Worm (Caenorhabditis elegans) whole organism, L1 larva: ENCODE data around the gene lec-8.

ENCODE experiments used
- C04F5.9 ChIP-seq: sonication (generic microtip); optimal IDR thresholded peaks from 2 replicates; lab custom pipeline; 2016; ENCODE audit warnings: missing genetic modification characterization, missing compliant biosample characterization
- C34B4.2 ChIP-seq: sonication (generic microtip); optimal IDR thresholded peaks from 2 replicates; lab custom pipeline; 2017; ENCODE audit warnings: mild to moderate bottlenecking, missing genetic modification characterization, missing compliant biosample characterization
- Y116A8C.19 ChIP-seq: sonication (generic microtip); optimal IDR thresholded peaks from 2 replicates; lab custom pipeline; 2016; ENCODE audit warnings: missing compliant biosample characterization, missing genetic modification characterization, borderline replicate concordance
- aha-1 ChIP-seq: fragments of 150-350 bp; optimal IDR thresholded peaks from 2 replicates; lab custom pipeline; 2014; ENCODE audit warnings: missing biosample characterization, missing genetic modification characterization
- alr-1 ChIP-seq: fragments of 200-800 bp; sonication (Bioruptor generic); optimal IDR thresholded peaks from 2 replicates; lab custom pipeline; 2018; ENCODE audit warnings: borderline replicate concordance, mild to moderate bottlenecking, missing genetic modification characterization, missing compliant biosample characterization
- aly-2 ChIP-seq: fragments of 150-350 bp; optimal IDR thresholded peaks from 2 replicates; lab custom pipeline; 2014; ENCODE audit warnings: missing biosample characterization, missing genetic modification characterization
- ama-1 ChIP-seq: fragments of 150-350 bp; optimal IDR thresholded peaks from 2 replicates; lab custom pipeline; 2014
- ceh-63 ChIP-seq: fragments of 200-800 bp; sonication (Bioruptor generic); optimal IDR thresholded peaks from 2 replicates; lab custom pipeline; 2018; ENCODE audit warnings: mild to moderate bottlenecking, missing genetic modification characterization, missing compliant biosample characterization
- ceh-82 ChIP-seq, 3 experiments: fragments of 150-350 bp in 1 of 3; sonication (generic microtip) in 2 of 3; optimal IDR thresholded peaks; 2 replicates each; lab custom pipeline; 2014 to 2017; ENCODE audit warnings: missing biosample characterization in 3 of 3, missing genetic modification characterization in 3 of 3
- ceh-90 ChIP-seq: sonication (generic microtip); optimal IDR thresholded peaks from 2 replicates; lab custom pipeline; 2016; ENCODE audit warnings: missing genetic modification characterization, missing compliant biosample characterization
- dsc-1 ChIP-seq: sonication (generic microtip); optimal IDR thresholded peaks from 2 replicates; lab custom pipeline; 2016; ENCODE audit warnings: mild to moderate bottlenecking, missing genetic modification characterization, missing compliant biosample characterization
- efl-3 ChIP-seq: fragments of 200-800 bp; sonication (Bioruptor generic); optimal IDR thresholded peaks from 2 replicates; lab custom pipeline; 2018; ENCODE audit warnings: mild to moderate bottlenecking, missing genetic modification characterization, missing compliant biosample characterization
- egl-27 ChIP-seq, 2 experiments: fragments of 150-350 bp in 1 of 2; sonication (generic microtip); optimal IDR thresholded peaks; 3 replicates each; lab custom pipeline; 2017 to 2018; ENCODE audit warnings: missing biosample characterization in 2 of 2, missing genetic modification characterization in 2 of 2, missing genetic modification reagents in 2 of 2
- elt-2 ChIP-seq: sonication (generic microtip); optimal IDR thresholded peaks from 2 replicates; lab custom pipeline; 2016; ENCODE audit warnings: missing genetic modification characterization, mild to moderate bottlenecking, inconsistent platforms, missing compliant biosample characterization, missing genetic modification reagents
- elt-3 ChIP-seq, 6 experiments: fragments of 150-350 bp in 1 of 6; sonication (generic microtip); optimal IDR thresholded peaks; 2 replicates each; lab custom pipeline; 2017 to 2018; ENCODE audit warnings: missing biosample characterization in 6 of 6, missing genetic modification characterization in 6 of 6, inconsistent platforms in 1 of 6
- ets-5 ChIP-seq: fragments of 200-800 bp; sonication (Bioruptor generic); IDR thresholded peaks from 2 replicates; pipeline ENCODE4 v1.3.6; 2022; ENCODE audit warnings: missing genetic modification characterization, missing compliant biosample characterization
- fkh-10 ChIP-seq: sonication (generic microtip); optimal IDR thresholded peaks from 2 replicates; lab custom pipeline; 2017; ENCODE audit warnings: missing biosample characterization, missing genetic modification reagents, missing genetic modification characterization
- fkh-8 ChIP-seq: sonication (generic microtip); optimal IDR thresholded peaks from 2 replicates; lab custom pipeline; 2016; ENCODE audit warnings: mild to moderate bottlenecking, missing genetic modification characterization, missing compliant biosample characterization
- grh-1 ChIP-seq: fragments of 200-800 bp; sonication (Bioruptor generic); IDR thresholded peaks from 2 replicates; pipeline ENCODE4 v1.3.6; 2022; ENCODE audit warnings: missing genetic modification reagents, missing genetic modification characterization, missing compliant biosample characterization
- hlh-17 ChIP-seq: fragments of 200-800 bp; sonication (Bioruptor generic); optimal IDR thresholded peaks from 2 replicates; lab custom pipeline; 2018; ENCODE audit warnings: missing genetic modification characterization, mild to moderate bottlenecking, missing compliant biosample characterization, moderate library complexity, borderline replicate concordance
- hpl-2 ChIP-seq: fragments of 150-350 bp; optimal IDR thresholded peaks from 2 replicates; lab custom pipeline; 2014; ENCODE audit warnings: missing biosample characterization, missing genetic modification reagents, missing genetic modification characterization
- isw-1 ChIP-seq: fragments of 200-800 bp; sonication (Bioruptor generic); IDR thresholded peaks from 2 replicates; pipeline ENCODE4 v1.3.6; 2022; ENCODE audit warnings: missing genetic modification characterization, missing compliant biosample characterization
- jun-1 ChIP-seq: fragments of 150-350 bp; optimal IDR thresholded peaks from 2 replicates; lab custom pipeline; 2014; ENCODE audit warnings: missing biosample characterization, missing genetic modification reagents, missing genetic modification characterization
- lin-13 ChIP-seq: fragments of 150-350 bp; optimal IDR thresholded peaks from 2 replicates; lab custom pipeline; 2014; ENCODE audit warnings: missing biosample characterization, missing genetic modification reagents, missing genetic modification characterization
- lin-15B ChIP-seq: fragments of 150-350 bp; sonication (generic microtip); optimal IDR thresholded peaks from 3 replicates; lab custom pipeline; 2014; ENCODE audit warnings: missing biosample characterization, missing genetic modification characterization
- lin-35 ChIP-seq, 2 experiments: fragments of 150-350 bp; optimal IDR thresholded peaks; 2 replicates each; lab custom pipeline; 2014; ENCODE audit warnings: missing biosample characterization in 2 of 2, missing genetic modification characterization in 2 of 2, missing genetic modification reagents in 2 of 2
- lin-39 ChIP-seq: fragments of 150-350 bp; optimal IDR thresholded peaks from 2 replicates; lab custom pipeline; 2014; ENCODE audit warnings: missing biosample characterization, missing genetic modification reagents, missing genetic modification characterization
- lir-3 ChIP-seq: sonication (generic microtip); optimal IDR thresholded peaks from 2 replicates; lab custom pipeline; 2016; ENCODE audit warnings: mild to moderate bottlenecking, missing genetic modification characterization, moderate library complexity, missing compliant biosample characterization; ENCODE audit not compliant: poor library complexity
- lsy-2 ChIP-seq, 2 experiments: fragments of 150-350 bp; optimal IDR thresholded peaks; 2 replicates each; lab custom pipeline; 2014; ENCODE audit warnings: missing biosample characterization in 2 of 2, missing genetic modification characterization in 2 of 2
- mdl-1 ChIP-seq, 2 experiments: fragments of 150-350 bp; optimal IDR thresholded peaks; 2 replicates each; lab custom pipeline; 2014 to 2017; ENCODE audit warnings: missing biosample characterization in 2 of 2, missing genetic modification characterization in 2 of 2, inconsistent platforms in 1 of 2
- nhr-237 ChIP-seq: fragments of 150-350 bp; optimal IDR thresholded peaks from 2 replicates; lab custom pipeline; 2014; ENCODE audit warnings: missing biosample characterization, missing genetic modification characterization
- nhr-47 ChIP-seq: sonication (generic microtip); optimal IDR thresholded peaks from 2 replicates; lab custom pipeline; 2016; ENCODE audit warnings: mild to moderate bottlenecking, missing genetic modification characterization, moderate library complexity, missing compliant biosample characterization
- nhr-77 ChIP-seq: fragments of 150-350 bp; optimal IDR thresholded peaks from 2 replicates; lab custom pipeline; 2014; ENCODE audit warnings: missing biosample characterization, missing genetic modification characterization
- pag-3 ChIP-seq: sonication (generic microtip); optimal IDR thresholded peaks from 2 replicates; lab custom pipeline; 2017; ENCODE audit warnings: missing genetic modification characterization, mild to moderate bottlenecking, missing compliant biosample characterization, antibody characterized with exemption, borderline replicate concordance; ENCODE audit not compliant: insufficient read depth
- rnt-1 ChIP-seq: sonication (generic microtip); optimal IDR thresholded peaks from 2 replicates; lab custom pipeline; 2016; ENCODE audit warnings: mild to moderate bottlenecking, missing genetic modification characterization, moderate library complexity, missing compliant biosample characterization
- skn-1 ChIP-seq: fragments of 150-350 bp; optimal IDR thresholded peaks from 2 replicates; lab custom pipeline; 2014; ENCODE audit warnings: missing biosample characterization, missing genetic modification characterization
- snu-23 ChIP-seq: sonication (generic microtip); optimal IDR thresholded peaks from 2 replicates; lab custom pipeline; 2016; ENCODE audit warnings: missing genetic modification characterization, missing compliant biosample characterization
- sox-4 ChIP-seq: sonication (generic microtip); optimal IDR thresholded peaks from 2 replicates; lab custom pipeline; 2016; ENCODE audit warnings: missing genetic modification characterization, missing compliant biosample characterization
- sptf-1 ChIP-seq: fragments of 150-350 bp; optimal IDR thresholded peaks from 2 replicates; lab custom pipeline; 2014; ENCODE audit warnings: missing biosample characterization, missing genetic modification characterization
- sup-37 ChIP-seq: fragments of 200-800 bp; sonication (Bioruptor generic); optimal IDR thresholded peaks from 2 replicates; lab custom pipeline; 2018; ENCODE audit warnings: mild to moderate bottlenecking, missing genetic modification characterization, missing compliant biosample characterization
- swsn-7 ChIP-seq: sonication (generic microtip); optimal IDR thresholded peaks from 2 replicates; lab custom pipeline; 2016; ENCODE audit warnings: missing genetic modification characterization, missing compliant biosample characterization
- tbx-2 ChIP-seq: sonication (generic microtip); optimal IDR thresholded peaks from 2 replicates; lab custom pipeline; 2016; ENCODE audit warnings: missing genetic modification characterization, missing compliant biosample characterization
- tlp-1 ChIP-seq: fragments of 150-350 bp; optimal IDR thresholded peaks from 2 replicates; lab custom pipeline; 2014; ENCODE audit warnings: missing biosample characterization, missing genetic modification characterization
- unc-130 ChIP-seq: fragments of 150-350 bp; optimal IDR thresholded peaks from 2 replicates; lab custom pipeline; 2017; ENCODE audit warnings: missing biosample characterization, missing genetic modification characterization, inconsistent platforms
- vab-15 ChIP-seq: sonication (generic microtip); optimal IDR thresholded peaks from 2 replicates; lab custom pipeline; 2017; ENCODE audit warnings: missing genotype, mild to moderate bottlenecking, missing genetic modification characterization, missing compliant biosample characterization
- xbp-1 ChIP-seq: sonication (generic microtip); optimal IDR thresholded peaks from 2 replicates; lab custom pipeline; 2016; ENCODE audit warnings: missing genetic modification characterization, missing compliant biosample characterization
- zag-1 ChIP-seq: fragments of 150-350 bp; optimal IDR thresholded peaks from 2 replicates; lab custom pipeline; 2014; ENCODE audit warnings: missing biosample characterization, missing genetic modification characterization
- zip-4 ChIP-seq: fragments of 200-800 bp; sonication (Bioruptor generic); optimal IDR thresholded peaks from 2 replicates; lab custom pipeline; 2018; ENCODE audit warnings: mild to moderate bottlenecking, missing genetic modification characterization, moderate library complexity, missing compliant biosample characterization
- ztf-11 ChIP-seq, 2 experiments: sonication (generic microtip); optimal IDR thresholded peaks; 2 replicates each; lab custom pipeline; 2016 to 2017; ENCODE audit warnings: missing genetic modification characterization in 2 of 2, missing biosample characterization in 1 of 2, missing compliant biosample characterization in 1 of 2

Gene lec-8

DNA sequence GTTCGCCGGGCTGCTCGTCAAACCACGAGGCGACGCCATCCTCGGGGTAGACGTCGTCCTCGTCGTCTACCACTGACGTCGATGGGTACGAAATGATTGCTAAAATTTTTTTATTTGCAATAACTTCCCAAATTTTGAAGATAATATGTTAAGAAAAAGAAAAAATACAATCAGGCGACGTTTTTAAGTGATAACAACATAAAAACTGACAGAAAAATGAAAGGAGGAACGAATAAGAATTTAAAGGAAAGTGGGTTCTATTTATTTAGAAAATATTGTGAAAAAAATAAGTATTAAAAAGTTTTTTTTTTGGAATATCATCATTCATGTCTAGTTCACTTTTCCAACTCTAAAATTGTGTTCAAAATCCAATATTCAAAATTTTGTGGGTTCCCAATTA is 28.2 kb upstream of the lec-8 start, which contains the start of gene dpy-22:
dpy-22 (minus strand) TSS at position 101 of the 400 bp plus-strand sequence.
- TF ChIP-seq efl-3 (no peak), nhr-77 (tag; lab: Kevin White, UChicago) (no peak), elt-3 (tag; optimal IDR thresholded peaks at IDR 0.05; lab: Kevin White, UChicago) (no peak), xbp-1 (tag; lab: Kevin White, UChicago) (no peak), swsn-7 (tag; lab: Kevin White, UChicago) (no peak)

DNA sequence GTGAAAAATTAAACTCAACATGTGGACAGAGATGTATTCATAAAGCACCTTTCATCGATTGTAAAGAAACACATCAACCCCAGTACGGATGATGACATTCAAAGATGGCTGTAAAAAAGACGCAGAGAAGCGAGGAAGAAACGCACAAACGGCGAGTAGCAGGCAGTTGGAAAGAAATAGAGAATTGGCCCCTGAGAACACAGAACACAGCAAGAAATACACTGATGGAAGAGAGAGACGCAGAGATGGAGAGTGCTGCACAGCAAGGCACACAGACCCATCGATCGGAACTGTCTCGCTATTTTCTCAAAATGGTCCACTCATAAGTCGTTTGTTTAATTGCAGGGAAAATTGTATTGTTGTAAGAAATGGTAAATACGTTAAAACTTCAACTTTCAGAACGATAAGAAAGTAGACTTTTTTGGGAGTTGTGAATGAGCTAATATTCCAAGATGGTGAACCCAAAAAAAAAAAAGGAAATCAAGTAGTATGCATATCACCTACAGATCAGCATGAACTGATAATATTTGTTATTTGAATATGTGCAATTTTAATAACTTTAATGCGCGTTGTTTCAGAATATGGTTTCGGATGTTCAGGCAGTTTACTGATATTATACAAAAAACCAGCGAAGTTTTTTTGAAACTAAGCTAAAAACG is 27.6 kb upstream of the lec-8 start:
- TF ChIP-seq zag-1 (tag; lab: Kevin White, UChicago), result no peak
- TF ChIP-seq sox-4 (tag; lab: Kevin White, UChicago), result no peak
- peak; percentile 71 for TF ChIP-seq jun-1 (tag; lab: Kevin White, UChicago)
- no peak for TF ChIP-seq tlp-1 (tag; lab: Kevin White, UChicago)
- no peak for TF ChIP-seq Y116A8C.19
- TF ChIP-seq egl-27 (tag; optimal IDR thresholded peaks at IDR 0.05; lab: Kevin White, UChicago), result peak; percentile 0 to 22
- TF ChIP-seq nhr-47, result peak; percentile 29
- TF ChIP-seq snu-23, result peak; percentile 76
- TF ChIP-seq lsy-2 (tag; optimal IDR thresholded peaks at IDR 0.05; lab: Kevin White, UChicago), result peak; percentile 27 to 67
- peak; percentile 45 for TF ChIP-seq tbx-2 (tag; lab: Kevin White, UChicago)
- no peak for TF ChIP-seq C04F5.9 (tag; lab: Kevin White, UChicago)
- TF ChIP-seq lir-3 (tag; lab: Kevin White, UChicago), result peak; percentile 55
- no peak for TF ChIP-seq hlh-17 (GFP tag; lab: Kevin White, UChicago)
- TF ChIP-seq ztf-11 (tag; optimal IDR thresholded peaks at IDR 0.05; lab: Kevin White, UChicago), result no peak
- no peak for TF ChIP-seq sptf-1 (tag; lab: Kevin White, UChicago)
- TF ChIP-seq vab-15 (tag; lab: Kevin White, UChicago), result no peak
- no peak for TF ChIP-seq fkh-8 (tag; lab: Kevin White, UChicago)
- no peak for TF ChIP-seq C34B4.2 (tag; lab: Kevin White, UChicago)
- no peak for TF ChIP-seq aly-2 (tag; lab: Kevin White, UChicago)
- no peak for TF ChIP-seq alr-1 (tag; lab: Kevin White, UChicago)
- no peak for TF ChIP-seq mdl-1 (tag; optimal IDR thresholded peaks at IDR 0.05; lab: Kevin White, UChicago)
- no peak for TF ChIP-seq fkh-10 (GFP tag; lab: Kevin White, UChicago)
- no peak for TF ChIP-seq sup-37 (GFP tag; lab: Kevin White, UChicago)
- TF ChIP-seq swsn-7 (tag; lab: Kevin White, UChicago), result peak; percentile 50
- peak; percentile 25 for TF ChIP-seq dsc-1
- TF ChIP-seq nhr-237 (tag; lab: Kevin White, UChicago), result no peak
- peak; percentile 90 for TF ChIP-seq skn-1
- TF ChIP-seq lin-13 (GFP tag; lab: Kevin White, UChicago), result no peak
- TF ChIP-seq ceh-90 (tag; lab: Kevin White, UChicago), result no peak
- peak; percentile 36 to 60 for TF ChIP-seq lin-35 (GFP tag; optimal IDR thresholded peaks at IDR 0.05; lab: Kevin White, UChicago)
- no peak for TF ChIP-seq hpl-2 (GFP tag; lab: Kevin White, UChicago)
- TF ChIP-seq aha-1, result no peak
- TF ChIP-seq pag-3, result no peak
- TF ChIP-seq lin-15B (tag; lab: Kevin White, UChicago), result no peak
- no peak for TF ChIP-seq zip-4
- TF ChIP-seq ceh-82 (tag; optimal IDR thresholded peaks at IDR 0.05; lab: Kevin White, UChicago), result peak in 1 of 3 experiments; percentile 3
- no peak for TF ChIP-seq ets-5 (GFP tag; lab: Robert Waterston, UW)
- TF ChIP-seq isw-1 (GFP tag; lab: Robert Waterston, UW), result no peak
- TF ChIP-seq ceh-63 (GFP tag; lab: Kevin White, UChicago), result no peak
- no peak for TF ChIP-seq lin-39 (tag; lab: Kevin White, UChicago)
- TF ChIP-seq elt-2 (tag; lab: Kevin White, UChicago), result peak; percentile 36
- TF ChIP-seq unc-130 (tag; lab: Kevin White, UChicago), result peak; percentile 10
- no peak for TF ChIP-seq ama-1 (lab: Kevin White, UChicago)
- TF ChIP-seq rnt-1 (tag; lab: Kevin White, UChicago), result peak; percentile 60
- no peak for TF ChIP-seq grh-1 (GFP tag; lab: Robert Waterston, UW)
